Fruit fly (Drosophila melanogaster): ENCODE data around the gene CG42371.

CG42371 gene

dm6 chr2L:2190684-2191083, 26.4 kb downstream of the CG42371 start:
- TF ChIP-seq Rx (GFP tag; IDR thresholded peaks at IDR 0.05) (no peak), ci (GFP tag; IDR thresholded peaks at IDR 0.05) (0 out of 3 replicates have a peak, but pooled peaks have one; percentile 29)

- TF ChIP-seq Hmr (GFP tag; optimal IDR thresholded peaks at IDR 0.05) (no peak), Doc2 (GFP tag; IDR thresholded peaks at IDR 0.05) (no peak), H15 (GFP tag; IDR thresholded peaks at IDR 0.05) (peak; percentile 72), CG2678 (tag; optimal IDR thresholded peaks at IDR 0.05) (peak; percentile 65), ac (GFP tag; optimal IDR thresholded peaks at IDR 0.05) (peak; percentile 51), kay (GFP tag; optimal IDR thresholded peaks at IDR 0.05) (peak; percentile 25), Dek (tag; optimal IDR thresholded peaks at IDR 0.05) (no peak), CG13624 (GFP tag; optimal IDR thresholded peaks at IDR 0.05) (peak; percentile 7), CG4820 (GFP tag; optimal IDR thresholded peaks at IDR 0.05) (peak; percentile 81), CG7271 (tag; optimal IDR thresholded peaks at IDR 0.05) (no peak), Awh (GFP tag; IDR thresholded peaks at IDR 0.05) (peak; percentile 71; the same call in 1 of the 2 replicates), CG30431 (GFP tag; optimal IDR thresholded peaks at IDR 0.05) (peak; percentile 82), ato (GFP tag; IDR thresholded peaks at IDR 0.05; ENCODE audit: partially characterized antibody) (no peak), CG14860 (GFP tag; IDR thresholded peaks at IDR 0.05; ENCODE audit: partially characterized antibody) (no peak), CG18619 (GFP tag; optimal IDR thresholded peaks at IDR 0.05) (peak; percentile 47), CG6175 (GFP tag; IDR thresholded peaks at IDR 0.05) (no peak), MTF-1 (GFP tag; optimal IDR thresholded peaks at IDR 0.05; ENCODE audit: borderline replicate concordance) (peak; percentile 64), dan (GFP tag; IDR thresholded peaks at IDR 0.05) (peak; percentile 25; the same call in 1 of the 2 replicates), Bgb (GFP tag; IDR thresholded peaks at IDR 0.05; ENCODE audit: partially characterized antibody) (no peak), CG14667 (GFP tag; IDR thresholded peaks at IDR 0.05) (peak; percentile 52; the same call in 1 of the 2 replicates), CG10462 (GFP tag; optimal IDR thresholded peaks at IDR 0.05) (peak; percentile 25), rib (GFP tag; IDR thresholded peaks at IDR 0.05) (no peak), cato (GFP tag; optimal IDR thresholded peaks at IDR 0.05; ENCODE audit: borderline replicate concordance) (peak; percentile 24), kah (GFP tag; optimal IDR thresholded peaks at IDR 0.05) (peak; percentile 32), Optix (GFP tag; IDR thresholded peaks at IDR 0.05) (peak; percentile 59; the same call in 1 of the 3 replicates), CG9817 (tag; optimal IDR thresholded peaks at IDR 0.05) (no peak), ATbp (GFP tag; optimal IDR thresholded peaks at IDR 0.05) (peak; percentile 62), CG43689 (GFP tag; IDR thresholded peaks at IDR 0.05) (no peak), abd-A (tag; optimal IDR thresholded peaks at IDR 0.05) (no peak), lilli (GFP tag; optimal IDR thresholded peaks at IDR 0.05) (peak; percentile 56), Rfx (GFP tag; IDR thresholded peaks at IDR 0.05) (no peak), disco-r (GFP tag; optimal IDR thresholded peaks at IDR 0.05) (no peak), chn (GFP tag; optimal IDR thresholded peaks at IDR 0.05) (peak; percentile 79), CG1792 (GFP tag; optimal IDR thresholded peaks at IDR 0.05) (no peak), CG4424 (GFP tag; optimal IDR thresholded peaks at IDR 0.05) (peak; percentile 79), CG16813 (GFP tag; IDR thresholded peaks at IDR 0.05; ENCODE audit: partially characterized antibody) (no peak), CG14441 (GFP tag; IDR thresholded peaks at IDR 0.05) (0 out of 2 replicates have a peak, but pooled peaks have one; percentile 7), CG6689 (GFP tag; IDR thresholded peaks at IDR 0.05) (peak; percentile 78), CG18764 (GFP tag; optimal IDR thresholded peaks at IDR 0.05) (peak; percentile 60), CG2889 (GFP tag; IDR thresholded peaks at IDR 0.05) (no peak), CG3726 (GFP tag; IDR thresholded peaks at IDR 0.05) (peak; percentile 73; the same call in 2 of the 3 replicates), CG13123 (GFP tag; optimal IDR thresholded peaks at IDR 0.05) (peak; percentile 35), fd96Cb (tag; optimal IDR thresholded peaks at IDR 0.05) (peak; percentile 76), danr (GFP tag; IDR thresholded peaks at IDR 0.05) (no peak), CG34422 (GFP tag; IDR thresholded peaks at IDR 0.05) (peak; percentile 69; the same call in 2 of the 3 replicates), CG10654 (GFP tag; optimal IDR thresholded peaks at IDR 0.05) (peak; percentile 64), tap (tag; optimal IDR thresholded peaks at IDR 0.05) (peak; percentile 4)
These were observed 27.9 kb downstream of the CG42371 start for dm6 chr2L:2189100-2189499.

Measured in whole organism, embryonic.